Worm (Caenorhabditis elegans) whole organism, L1 larva: ENCODE data around the gene F42F12.11.

ENCODE experiments used
- C04F5.9 ChIP-seq: sonication (generic microtip); optimal IDR thresholded peaks from 2 replicates; lab custom pipeline; 2016; ENCODE audit warnings: missing genetic modification characterization, missing compliant biosample characterization
- C16A3.4 ChIP-seq: fragments of 150-350 bp; optimal IDR thresholded peaks from 2 replicates; lab custom pipeline; 2014; ENCODE audit warnings: missing biosample characterization, missing genetic modification characterization
- Y116A8C.19 ChIP-seq: sonication (generic microtip); optimal IDR thresholded peaks from 2 replicates; lab custom pipeline; 2016; ENCODE audit warnings: missing compliant biosample characterization, missing genetic modification characterization, borderline replicate concordance
- aha-1 ChIP-seq: fragments of 150-350 bp; optimal IDR thresholded peaks from 2 replicates; lab custom pipeline; 2014; ENCODE audit warnings: missing biosample characterization, missing genetic modification characterization
- alr-1 ChIP-seq: fragments of 200-800 bp; sonication (Bioruptor generic); optimal IDR thresholded peaks from 2 replicates; lab custom pipeline; 2018; ENCODE audit warnings: borderline replicate concordance, mild to moderate bottlenecking, missing genetic modification characterization, missing compliant biosample characterization
- blmp-1 ChIP-seq: fragments of 150-350 bp; optimal IDR thresholded peaks from 2 replicates; lab custom pipeline; 2014; ENCODE audit warnings: missing biosample characterization, missing genetic modification characterization
- ceh-63 ChIP-seq: fragments of 200-800 bp; sonication (Bioruptor generic); optimal IDR thresholded peaks from 2 replicates; lab custom pipeline; 2018; ENCODE audit warnings: mild to moderate bottlenecking, missing genetic modification characterization, missing compliant biosample characterization
- ceh-82 ChIP-seq, 3 experiments: fragments of 150-350 bp in 1 of 3; sonication (generic microtip) in 2 of 3; optimal IDR thresholded peaks; 2 replicates each; lab custom pipeline; 2014 to 2017; ENCODE audit warnings: missing biosample characterization in 3 of 3, missing genetic modification characterization in 3 of 3
- ceh-88 ChIP-seq: fragments of 200-800 bp; sonication (Bioruptor generic); IDR thresholded peaks from 2 replicates; pipeline ENCODE4 v1.3.6; 2022; ENCODE audit warnings: missing genetic modification characterization, missing compliant biosample characterization
- ceh-90 ChIP-seq: sonication (generic microtip); optimal IDR thresholded peaks from 2 replicates; lab custom pipeline; 2016; ENCODE audit warnings: missing genetic modification characterization, missing compliant biosample characterization
- dpl-1 ChIP-seq, 3 experiments: fragments of 150-350 bp in 2 of 3; sonication (generic microtip) in 1 of 3; optimal IDR thresholded peaks; 2 replicates each; lab custom pipeline; 2014 to 2017; ENCODE audit warnings: missing biosample characterization in 3 of 3, missing genetic modification characterization in 3 of 3, missing genetic modification reagents in 3 of 3
- dsc-1 ChIP-seq: sonication (generic microtip); optimal IDR thresholded peaks from 2 replicates; lab custom pipeline; 2016; ENCODE audit warnings: mild to moderate bottlenecking, missing genetic modification characterization, missing compliant biosample characterization
- efl-3 ChIP-seq: fragments of 200-800 bp; sonication (Bioruptor generic); optimal IDR thresholded peaks from 2 replicates; lab custom pipeline; 2018; ENCODE audit warnings: mild to moderate bottlenecking, missing genetic modification characterization, missing compliant biosample characterization
- egl-13 ChIP-seq: sonication (generic microtip); optimal IDR thresholded peaks from 2 replicates; lab custom pipeline; 2016; ENCODE audit warnings: missing genotype, missing genetic modification reagents, missing genetic modification characterization, missing compliant biosample characterization
- egl-27 ChIP-seq, 2 experiments: fragments of 150-350 bp in 1 of 2; sonication (generic microtip); optimal IDR thresholded peaks; 3 replicates each; lab custom pipeline; 2017 to 2018; ENCODE audit warnings: missing biosample characterization in 2 of 2, missing genetic modification characterization in 2 of 2, missing genetic modification reagents in 2 of 2
- elt-2 ChIP-seq: sonication (generic microtip); optimal IDR thresholded peaks from 2 replicates; lab custom pipeline; 2016; ENCODE audit warnings: missing genetic modification characterization, mild to moderate bottlenecking, inconsistent platforms, missing compliant biosample characterization, missing genetic modification reagents
- fkh-4 ChIP-seq: sonication (generic microtip); optimal IDR thresholded peaks from 2 replicates; lab custom pipeline; 2016; ENCODE audit warnings: missing compliant biosample characterization, missing genetic modification characterization, borderline replicate concordance
- fkh-8 ChIP-seq: sonication (generic microtip); optimal IDR thresholded peaks from 2 replicates; lab custom pipeline; 2016; ENCODE audit warnings: mild to moderate bottlenecking, missing genetic modification characterization, missing compliant biosample characterization
- hlh-17 ChIP-seq: fragments of 200-800 bp; sonication (Bioruptor generic); optimal IDR thresholded peaks from 2 replicates; lab custom pipeline; 2018; ENCODE audit warnings: missing genetic modification characterization, mild to moderate bottlenecking, missing compliant biosample characterization, moderate library complexity, borderline replicate concordance
- jun-1 ChIP-seq: fragments of 150-350 bp; optimal IDR thresholded peaks from 2 replicates; lab custom pipeline; 2014; ENCODE audit warnings: missing biosample characterization, missing genetic modification reagents, missing genetic modification characterization
- lin-13 ChIP-seq: fragments of 150-350 bp; optimal IDR thresholded peaks from 2 replicates; lab custom pipeline; 2014; ENCODE audit warnings: missing biosample characterization, missing genetic modification reagents, missing genetic modification characterization
- lin-14 ChIP-seq: fragments of 200-800 bp; sonication (Bioruptor generic); optimal IDR thresholded peaks from 2 replicates; lab custom pipeline; 2018; ENCODE audit warnings: mild to moderate bottlenecking, missing genetic modification characterization, moderate library complexity, missing compliant biosample characterization
- lin-35 ChIP-seq, 2 experiments: fragments of 150-350 bp; optimal IDR thresholded peaks; 2 replicates each; lab custom pipeline; 2014; ENCODE audit warnings: missing biosample characterization in 2 of 2, missing genetic modification characterization in 2 of 2, missing genetic modification reagents in 2 of 2
- mab-9 ChIP-seq: fragments of 200-800 bp; sonication (Bioruptor generic); IDR thresholded peaks from 2 replicates; pipeline ENCODE4 v1.3.6; 2022; ENCODE audit warnings: missing genetic modification reagents, missing genetic modification characterization, missing compliant biosample characterization
- mdl-1 ChIP-seq, 2 experiments: fragments of 150-350 bp; optimal IDR thresholded peaks; 2 replicates each; lab custom pipeline; 2014 to 2017; ENCODE audit warnings: missing biosample characterization in 2 of 2, missing genetic modification characterization in 2 of 2, inconsistent platforms in 1 of 2
- nhr-11 ChIP-seq: fragments of 150-350 bp; optimal IDR thresholded peaks from 2 replicates; lab custom pipeline; 2014; ENCODE audit warnings: missing biosample characterization, missing genetic modification characterization
- nhr-12 ChIP-seq: sonication (generic microtip); optimal IDR thresholded peaks from 2 replicates; lab custom pipeline; 2017; ENCODE audit warnings: missing biosample characterization, missing genetic modification characterization
- nhr-19 ChIP-seq: fragments of 200-800 bp; sonication (Bioruptor generic); conservative IDR thresholded peaks from 2 replicates; pipeline ENCODE4 v1.3.6; 2022; ENCODE audit warnings: missing genetic modification characterization, missing compliant biosample characterization
- nhr-20 ChIP-seq: sonication (generic microtip); optimal IDR thresholded peaks from 2 replicates; lab custom pipeline; 2016; ENCODE audit warnings: mild to moderate bottlenecking, missing genetic modification characterization, missing compliant biosample characterization
- nhr-237 ChIP-seq: fragments of 150-350 bp; optimal IDR thresholded peaks from 2 replicates; lab custom pipeline; 2014; ENCODE audit warnings: missing biosample characterization, missing genetic modification characterization
- nhr-28 ChIP-seq: fragments of 150-350 bp; optimal IDR thresholded peaks from 2 replicates; lab custom pipeline; 2014; ENCODE audit warnings: missing biosample characterization, missing genetic modification characterization
- nhr-47 ChIP-seq: sonication (generic microtip); optimal IDR thresholded peaks from 2 replicates; lab custom pipeline; 2016; ENCODE audit warnings: mild to moderate bottlenecking, missing genetic modification characterization, moderate library complexity, missing compliant biosample characterization
- nhr-71 ChIP-seq: sonication (generic microtip); optimal IDR thresholded peaks from 2 replicates; lab custom pipeline; 2016; ENCODE audit warnings: mild to moderate bottlenecking, missing genetic modification characterization, moderate library complexity, missing compliant biosample characterization
- nhr-76 ChIP-seq: sonication (generic microtip); optimal IDR thresholded peaks from 2 replicates; lab custom pipeline; 2017; ENCODE audit warnings: missing biosample characterization, missing genetic modification characterization
- nhr-77 ChIP-seq: fragments of 150-350 bp; optimal IDR thresholded peaks from 2 replicates; lab custom pipeline; 2014; ENCODE audit warnings: missing biosample characterization, missing genetic modification characterization
- nhr-84 ChIP-seq: sonication (generic microtip); optimal IDR thresholded peaks from 2 replicates; lab custom pipeline; 2017; ENCODE audit warnings: missing biosample characterization, missing genetic modification characterization
- nhr-90 ChIP-seq: sonication (generic microtip); optimal IDR thresholded peaks from 2 replicates; lab custom pipeline; 2016; ENCODE audit warnings: mild to moderate bottlenecking, missing genetic modification characterization, missing compliant biosample characterization; ENCODE audit not compliant: poor library complexity
- pag-3 ChIP-seq: sonication (generic microtip); optimal IDR thresholded peaks from 2 replicates; lab custom pipeline; 2017; ENCODE audit warnings: missing genetic modification characterization, mild to moderate bottlenecking, missing compliant biosample characterization, antibody characterized with exemption, borderline replicate concordance; ENCODE audit not compliant: insufficient read depth
- skn-1 ChIP-seq: fragments of 150-350 bp; optimal IDR thresholded peaks from 2 replicates; lab custom pipeline; 2014; ENCODE audit warnings: missing biosample characterization, missing genetic modification characterization
- snpc-4 ChIP-seq: fragments of 150-350 bp; optimal IDR thresholded peaks from 2 replicates; lab custom pipeline; 2014; ENCODE audit warnings: missing biosample characterization, missing genetic modification characterization
- snu-23 ChIP-seq: sonication (generic microtip); optimal IDR thresholded peaks from 2 replicates; lab custom pipeline; 2016; ENCODE audit warnings: missing genetic modification characterization, missing compliant biosample characterization
- sox-4 ChIP-seq: sonication (generic microtip); optimal IDR thresholded peaks from 2 replicates; lab custom pipeline; 2016; ENCODE audit warnings: missing genetic modification characterization, missing compliant biosample characterization
- sptf-1 ChIP-seq: fragments of 150-350 bp; optimal IDR thresholded peaks from 2 replicates; lab custom pipeline; 2014; ENCODE audit warnings: missing biosample characterization, missing genetic modification characterization
- sup-37 ChIP-seq: fragments of 200-800 bp; sonication (Bioruptor generic); optimal IDR thresholded peaks from 2 replicates; lab custom pipeline; 2018; ENCODE audit warnings: mild to moderate bottlenecking, missing genetic modification characterization, missing compliant biosample characterization
- tlp-1 ChIP-seq: fragments of 150-350 bp; optimal IDR thresholded peaks from 2 replicates; lab custom pipeline; 2014; ENCODE audit warnings: missing biosample characterization, missing genetic modification characterization
- unc-130 ChIP-seq: fragments of 150-350 bp; optimal IDR thresholded peaks from 2 replicates; lab custom pipeline; 2017; ENCODE audit warnings: missing biosample characterization, missing genetic modification characterization, inconsistent platforms
- unc-30 ChIP-seq: sonication (generic microtip); optimal IDR thresholded peaks from 2 replicates; lab custom pipeline; 2017; ENCODE audit warnings: missing biosample characterization, missing genetic modification characterization
- unc-86 ChIP-seq: sonication (generic microtip); optimal IDR thresholded peaks from 2 replicates; lab custom pipeline; 2016; ENCODE audit warnings: missing genetic modification characterization, missing compliant biosample characterization
- vab-15 ChIP-seq: sonication (generic microtip); optimal IDR thresholded peaks from 2 replicates; lab custom pipeline; 2017; ENCODE audit warnings: missing genotype, mild to moderate bottlenecking, missing genetic modification characterization, missing compliant biosample characterization
- xbp-1 ChIP-seq: sonication (generic microtip); optimal IDR thresholded peaks from 2 replicates; lab custom pipeline; 2016; ENCODE audit warnings: missing genetic modification characterization, missing compliant biosample characterization
- zag-1 ChIP-seq: fragments of 150-350 bp; optimal IDR thresholded peaks from 2 replicates; lab custom pipeline; 2014; ENCODE audit warnings: missing biosample characterization, missing genetic modification characterization
- ztf-4 ChIP-seq: fragments of 150-350 bp; optimal IDR thresholded peaks from 2 replicates; lab custom pipeline; 2014; ENCODE audit warnings: missing biosample characterization, missing genetic modification characterization

The F42F12.11 gene

DNA sequence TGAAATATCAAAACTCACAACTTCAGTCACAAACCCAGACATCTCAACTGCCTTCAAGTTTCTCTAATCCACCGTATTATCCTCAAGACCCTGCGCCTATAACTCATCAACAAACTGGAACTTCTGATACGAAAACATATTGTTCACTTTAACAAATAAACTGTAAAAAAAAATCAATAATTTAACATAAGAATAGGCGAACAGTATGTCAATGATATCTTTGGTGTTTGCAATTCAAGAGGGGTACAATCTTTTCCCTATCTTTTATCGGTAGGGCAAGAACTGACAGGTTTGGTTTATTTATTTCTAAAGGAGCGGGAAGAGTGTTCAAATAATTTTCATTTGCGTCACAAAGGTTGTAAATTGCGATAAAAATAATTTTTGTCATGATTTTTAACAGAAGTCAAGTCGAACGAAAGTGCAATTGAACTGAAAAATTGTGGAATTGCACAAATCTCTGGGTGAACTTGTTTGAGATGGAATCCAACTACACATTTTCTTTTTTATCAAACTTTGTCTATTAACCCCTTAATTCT, 16.2 kb downstream of the F42F12.11 start:
- TF ChIP-seq snu-23 (GFP tag; lab: Kevin White, UChicago) (peak; percentile 99), mab-9 (GFP tag; lab: Robert Waterston, UW) (peak; percentile 92), nhr-28 (peak; percentile 64), blmp-1 (peak; percentile 54), tlp-1 (tag; lab: Kevin White, UChicago) (no peak), sup-37 (GFP tag; lab: Kevin White, UChicago) (peak; percentile 88), dpl-1 (GFP tag; optimal IDR thresholded peaks at IDR 0.05; lab: Kevin White, UChicago) (peak; percentile 55 to 67 (median 65)), ztf-4 (tag; lab: Kevin White, UChicago) (peak; percentile 96), mdl-1 (tag; optimal IDR thresholded peaks at IDR 0.05; lab: Kevin White, UChicago) (peak in 1 of 2 experiments; percentile 86), nhr-90 (tag; lab: Kevin White, UChicago) (peak; percentile 99), nhr-76 (tag; lab: Kevin White, UChicago) (peak; percentile 90), C16A3.4 (tag; lab: Kevin White, UChicago) (peak; percentile 99), nhr-71 (tag; lab: Kevin White, UChicago) (peak; percentile 98), lin-14 (peak; percentile 96), sox-4 (tag; lab: Kevin White, UChicago) (peak; percentile 99), pag-3 (tag; lab: Kevin White, UChicago) (peak; percentile 76), ceh-88 (GFP tag; lab: Robert Waterston, UW) (peak; percentile 94), dsc-1 (tag; lab: Kevin White, UChicago) (peak; percentile 100), nhr-11 (tag; lab: Kevin White, UChicago) (peak; percentile 100), fkh-4 (tag; lab: Kevin White, UChicago) (peak; percentile 88), jun-1 (peak; percentile 99), nhr-84 (peak; percentile 97), alr-1 (tag; lab: Kevin White, UChicago) (no peak), nhr-77 (tag; lab: Kevin White, UChicago) (peak; percentile 99), lin-35 (GFP tag; optimal IDR thresholded peaks at IDR 0.05; lab: Kevin White, UChicago) (peak; percentile 56 to 93), egl-27 (tag; optimal IDR thresholded peaks at IDR 0.05; lab: Kevin White, UChicago) (peak; percentile 76 to 84), ceh-90 (tag; lab: Kevin White, UChicago) (peak; percentile 15), unc-86 (tag; lab: Kevin White, UChicago) (peak; percentile 66), snpc-4 (peak; percentile 93), skn-1 (tag; lab: Kevin White, UChicago) (peak; percentile 98), nhr-20 (tag; lab: Kevin White, UChicago) (peak; percentile 98), unc-130 (tag; lab: Kevin White, UChicago) (no peak), C04F5.9 (tag; lab: Kevin White, UChicago) (peak; percentile 93), hlh-17 (GFP tag; lab: Kevin White, UChicago) (no peak), elt-2 (tag; lab: Kevin White, UChicago) (peak; percentile 91), egl-13 (tag; lab: Kevin White, UChicago) (peak; percentile 96), sptf-1 (tag; lab: Kevin White, UChicago) (no peak), ceh-82 (tag; optimal IDR thresholded peaks at IDR 0.05; lab: Kevin White, UChicago) (peak; percentile 90 to 97 (median 97)), nhr-19 (peak; percentile 97), Y116A8C.19 (tag; lab: Kevin White, UChicago) (no peak), nhr-47 (tag; lab: Kevin White, UChicago) (peak; percentile 99), unc-30 (tag; lab: Kevin White, UChicago) (no peak), zag-1 (tag; lab: Kevin White, UChicago) (peak; percentile 84), nhr-12 (tag; lab: Kevin White, UChicago) (peak; percentile 64), efl-3 (GFP tag; lab: Kevin White, UChicago) (peak; percentile 67), ceh-63 (GFP tag; lab: Kevin White, UChicago) (peak; percentile 77), nhr-237 (tag; lab: Kevin White, UChicago) (peak; percentile 98), fkh-8 (tag; lab: Kevin White, UChicago) (peak; percentile 94), aha-1 (tag; lab: Kevin White, UChicago) (peak; percentile 92), xbp-1 (tag; lab: Kevin White, UChicago) (peak; percentile 91), vab-15 (tag; lab: Kevin White, UChicago) (peak; percentile 4), lin-13 (GFP tag; lab: Kevin White, UChicago) (peak; percentile 96)
